Worm (Caenorhabditis elegans): ENCODE measurements around the gene ttr-50.

ce11 chrIV:11592165-11592564 is 48.6 kb downstream of the ttr-50 start, which contains the start of gene spe-36:
- TF ChIP-seq unc-39 (tag; optimal IDR thresholded peaks at IDR 0.05) (no peak), fos-1 (tag; optimal IDR thresholded peaks at IDR 0.05) (no peak), gei-8 (GFP tag; optimal IDR thresholded peaks at IDR 0.05) (no peak), sdz-12 (GFP tag; optimal IDR thresholded peaks at IDR 0.05) (no peak)

Measured in whole organism, L4 larva.